Worm (Caenorhabditis elegans) whole organism, L2 larva: ENCODE results near the gene flp-24.

Experiments
- R02D3.7 ChIP-seq: fragments of 150-350 bp; optimal IDR thresholded peaks from 2 replicates; lab custom pipeline; 2014; ENCODE audit warnings: missing biosample characterization, missing genetic modification characterization
- Y55F3AM.14 ChIP-seq: fragments of 200-800 bp; sonication (Bioruptor generic); optimal IDR thresholded peaks from 2 replicates; lab custom pipeline; 2018; ENCODE audit warnings: mild to moderate bottlenecking, missing genetic modification characterization, missing compliant biosample characterization
- elt-3 ChIP-seq: sonication (generic microtip); optimal IDR thresholded peaks from 2 replicates; lab custom pipeline; 2017; ENCODE audit warnings: missing biosample characterization, missing genetic modification characterization
- fos-1 ChIP-seq: fragments of 150-350 bp; optimal IDR thresholded peaks from 2 replicates; lab custom pipeline; 2014; ENCODE audit warnings: missing biosample characterization, missing genetic modification characterization
- gmeb-1 ChIP-seq: fragments of 150-350 bp; optimal IDR thresholded peaks from 2 replicates; lab custom pipeline; 2014; ENCODE audit warnings: missing biosample characterization, missing genetic modification characterization
- lin-13 ChIP-seq: fragments of 150-350 bp; optimal IDR thresholded peaks from 2 replicates; lab custom pipeline; 2014; ENCODE audit warnings: missing biosample characterization, missing genetic modification reagents, missing genetic modification characterization
- lin-39 ChIP-seq: fragments of 150-350 bp; optimal IDR thresholded peaks from 2 replicates; lab custom pipeline; 2014; ENCODE audit warnings: missing biosample characterization, missing genetic modification reagents, missing genetic modification characterization
- lsy-2 ChIP-seq, 2 experiments: fragments of 150-350 bp in 1 of 2; sonication (generic microtip) in 1 of 2; optimal IDR thresholded peaks; 2 replicates each; lab custom pipeline; 2014 to 2017; ENCODE audit warnings: missing biosample characterization in 2 of 2, missing genetic modification characterization in 2 of 2
- mab-5 ChIP-seq: fragments of 150-350 bp; optimal IDR thresholded peaks from 2 replicates; lab custom pipeline; 2014; ENCODE audit warnings: missing biosample characterization, missing genetic modification characterization
- mbf-1 ChIP-seq: sonication (generic microtip); optimal IDR thresholded peaks from 2 replicates; lab custom pipeline; 2017; ENCODE audit warnings: missing biosample characterization, missing genetic modification characterization
- nhr-23 ChIP-seq: fragments of 150-350 bp; optimal IDR thresholded peaks from 2 replicates; lab custom pipeline; 2014; ENCODE audit warnings: missing biosample characterization, missing genetic modification reagents, missing genetic modification characterization
- nhr-77 ChIP-seq: fragments of 150-350 bp; optimal IDR thresholded peaks from 2 replicates; lab custom pipeline; 2014; ENCODE audit warnings: missing biosample characterization, missing genetic modification characterization
- sma-9 ChIP-seq, 2 experiments: fragments of 150-350 bp in 1 of 2; sonication (generic microtip) in 1 of 2; optimal IDR thresholded peaks; 2 replicates each; lab custom pipeline; 2014 to 2016; ENCODE audit warnings: missing genetic modification characterization in 2 of 2, mild to moderate bottlenecking in 1 of 2, missing biosample characterization in 1 of 2, missing compliant biosample characterization in 1 of 2, missing genetic modification reagents in 1 of 2, moderate library complexity in 1 of 2
- unc-39 ChIP-seq: fragments of 150-350 bp; optimal IDR thresholded peaks from 2 replicates; lab custom pipeline; 2014; ENCODE audit warnings: missing biosample characterization, missing genetic modification characterization
- unc-55 ChIP-seq: fragments of 150-350 bp; sonication (generic microtip); optimal IDR thresholded peaks from 3 replicates; lab custom pipeline; 2014; ENCODE audit warnings: missing biosample characterization, missing genetic modification reagents, missing genetic modification characterization
- unc-62 ChIP-seq: fragments of 150-350 bp; optimal IDR thresholded peaks from 2 replicates; lab custom pipeline; 2014; ENCODE audit warnings: missing biosample characterization, missing genetic modification reagents, missing genetic modification characterization
- zag-1 ChIP-seq: fragments of 150-350 bp; optimal IDR thresholded peaks from 2 replicates; lab custom pipeline; 2014; ENCODE audit warnings: missing biosample characterization, missing genetic modification characterization
- ztf-1 ChIP-seq: fragments of 200-800 bp; sonication (Bioruptor generic); conservative IDR thresholded peaks from 2 replicates; pipeline ENCODE4 v1.3.6; 2022; ENCODE audit warnings: missing genetic modification characterization, missing compliant biosample characterization
- ztf-11 ChIP-seq: sonication (generic microtip); optimal IDR thresholded peaks from 2 replicates; lab custom pipeline; 2017; ENCODE audit warnings: missing biosample characterization, missing genetic modification characterization
- ztf-4 ChIP-seq: fragments of 150-350 bp; optimal IDR thresholded peaks from 2 replicates; lab custom pipeline; 2014; ENCODE audit warnings: missing biosample characterization, missing genetic modification characterization

flp-24 gene

DNA sequence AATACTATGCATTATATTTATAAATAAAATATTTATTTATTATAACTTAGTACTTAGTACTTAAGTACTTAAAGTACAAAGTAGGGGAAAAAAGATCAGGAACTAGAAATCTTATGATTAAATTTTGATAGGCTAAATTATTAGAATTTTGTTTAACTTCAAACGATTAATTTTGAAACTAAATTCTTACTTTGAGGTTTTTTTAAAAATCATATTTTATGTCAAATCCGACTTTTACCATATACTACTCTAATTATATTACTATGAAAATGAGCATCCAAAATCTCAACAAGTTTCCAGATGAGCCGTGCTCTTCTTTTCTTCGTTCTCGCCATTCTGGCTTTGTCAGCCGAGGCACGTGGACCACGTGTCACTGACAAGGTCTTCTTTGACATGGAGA is 48.2 kb downstream of the flp-24 start, which contains the start of gene cyn-6:
Gene cyn-6, plus strand, starts transcription at position 301 of the 400 bp plus-strand sequence.
- no peak for TF ChIP-seq Y55F3AM.14 (GFP tag; lab: Kevin White, UChicago)
- TF ChIP-seq unc-55 (GFP tag; lab: Kevin White, UChicago) = no peak
- no peak for TF ChIP-seq unc-39 (tag; lab: Kevin White, UChicago)
- TF ChIP-seq ztf-11 (tag; lab: Kevin White, UChicago) = no peak
- no peak for TF ChIP-seq unc-62 (GFP tag; lab: Kevin White, UChicago)
- no peak for TF ChIP-seq lin-13
- no peak for TF ChIP-seq mab-5 (tag; lab: Kevin White, UChicago)
- TF ChIP-seq sma-9 (GFP tag; optimal IDR thresholded peaks at IDR 0.05; lab: Kevin White, UChicago) = no peak
- no peak for TF ChIP-seq sma-9 (tag; optimal IDR thresholded peaks at IDR 0.05; lab: Kevin White, UChicago)
- no peak for TF ChIP-seq mbf-1
- TF ChIP-seq R02D3.7 (tag; lab: Kevin White, UChicago) = no peak
- no peak for TF ChIP-seq nhr-23 (tag; lab: Kevin White, UChicago)
- no peak for TF ChIP-seq fos-1 (tag; lab: Kevin White, UChicago)
- TF ChIP-seq elt-3 (tag; lab: Kevin White, UChicago) = no peak
- no peak for TF ChIP-seq gmeb-1 (tag; lab: Kevin White, UChicago)

DNA sequence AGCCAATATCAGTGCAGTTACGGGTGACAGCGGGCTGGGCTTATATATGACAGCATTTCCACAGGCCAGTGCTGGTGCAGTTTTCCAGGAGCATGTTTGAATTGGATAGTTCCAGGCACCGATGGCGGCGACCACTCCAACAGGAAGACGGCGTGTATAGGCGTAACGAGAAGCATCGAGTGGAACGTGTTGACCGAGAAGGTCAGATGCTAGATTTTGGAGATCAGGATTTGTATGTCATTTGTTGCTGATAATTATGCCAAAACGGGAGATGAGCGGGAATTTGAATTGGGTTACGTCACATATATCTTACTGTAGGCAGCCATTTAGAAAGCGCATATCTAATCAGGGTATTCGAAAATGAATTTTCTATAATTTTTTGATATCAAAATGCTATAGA is 50.5 kb downstream of the flp-24 start:
- no peak for TF ChIP-seq nhr-77 (tag; lab: Kevin White, UChicago)
- no peak for TF ChIP-seq zag-1 (tag; lab: Kevin White, UChicago)
- TF ChIP-seq lsy-2 (tag; optimal IDR thresholded peaks at IDR 0.05; lab: Kevin White, UChicago) = no peak
- TF ChIP-seq lin-39 (tag; lab: Kevin White, UChicago) = no peak
- no peak for TF ChIP-seq ztf-4
- TF ChIP-seq ztf-1 (GFP tag; lab: Robert Waterston, UW) = no peak
- TF ChIP-seq ztf-11 (tag; lab: Kevin White, UChicago) = no peak
- TF ChIP-seq, all 48 proteins: peak for 0
